Worm (Caenorhabditis elegans): ENCODE results near the gene F59C12.3.

- TF ChIP-seq nhr-12 (tag; optimal IDR thresholded peaks at IDR 0.05) (no peak), nhr-11 (tag; optimal IDR thresholded peaks at IDR 0.05) (no peak), aly-2 (tag; optimal IDR thresholded peaks at IDR 0.05) (no peak), sea-2 (GFP tag; optimal IDR thresholded peaks at IDR 0.05) (no peak), fkh-10 (GFP tag; optimal IDR thresholded peaks at IDR 0.05) (no peak), pha-4 (tag; optimal IDR thresholded peaks at IDR 0.05) (peak; percentile 71)
Observed at ce11 chrX:16604566-16604965, 4.8 kb downstream of the F59C12.3 start.
